Worm (Caenorhabditis elegans) whole organism, L2 larva: ENCODE data around the gene nhr-28.

Source experiments
- C34F6.9 ChIP-seq: fragments of 150-350 bp; optimal IDR thresholded peaks from 2 replicates; lab custom pipeline; 2014; ENCODE audit warnings: missing biosample characterization, missing genetic modification characterization
- F13H6.1 ChIP-seq: sonication (generic microtip); optimal IDR thresholded peaks from 2 replicates; lab custom pipeline; 2016; ENCODE audit warnings: missing genetic modification characterization, missing compliant biosample characterization
- Y55F3AM.14 ChIP-seq: fragments of 200-800 bp; sonication (Bioruptor generic); optimal IDR thresholded peaks from 2 replicates; lab custom pipeline; 2018; ENCODE audit warnings: mild to moderate bottlenecking, missing genetic modification characterization, missing compliant biosample characterization
- alr-1 ChIP-seq: fragments of 150-350 bp; optimal IDR thresholded peaks from 2 replicates; lab custom pipeline; 2014; ENCODE audit warnings: missing biosample characterization, missing genetic modification characterization
- aly-2 ChIP-seq: fragments of 150-350 bp; optimal IDR thresholded peaks from 2 replicates; lab custom pipeline; 2014; ENCODE audit warnings: missing biosample characterization, missing genetic modification characterization
- ama-1 ChIP-seq: fragments of 150-350 bp; optimal IDR thresholded peaks from 2 replicates; lab custom pipeline; 2018; ENCODE audit warnings: inconsistent platforms
- blmp-1 ChIP-seq: sonication (generic microtip); optimal IDR thresholded peaks from 2 replicates; lab custom pipeline; 2017; ENCODE audit warnings: missing genetic modification characterization, mild to moderate bottlenecking, missing compliant biosample characterization, antibody characterized with exemption, moderate library complexity; ENCODE audit not compliant: insufficient read depth
- ceh-82 ChIP-seq: fragments of 150-350 bp; optimal IDR thresholded peaks from 2 replicates; lab custom pipeline; 2014; ENCODE audit warnings: missing biosample characterization, missing genetic modification characterization
- crh-2 ChIP-seq: sonication (generic microtip); optimal IDR thresholded peaks from 2 replicates; lab custom pipeline; 2017; ENCODE audit warnings: missing biosample characterization, missing genetic modification characterization
- egl-27 ChIP-seq: sonication (generic microtip); optimal IDR thresholded peaks from 3 replicates; lab custom pipeline; 2017; ENCODE audit warnings: missing biosample characterization, missing genetic modification reagents, missing genetic modification characterization
- elt-1 ChIP-seq: fragments of 150-350 bp; optimal IDR thresholded peaks from 2 replicates; lab custom pipeline; 2014; ENCODE audit warnings: missing biosample characterization, missing genetic modification characterization
- elt-3 ChIP-seq: sonication (generic microtip); optimal IDR thresholded peaks from 2 replicates; lab custom pipeline; 2017; ENCODE audit warnings: missing biosample characterization, missing genetic modification characterization
- fos-1 ChIP-seq: fragments of 150-350 bp; optimal IDR thresholded peaks from 2 replicates; lab custom pipeline; 2014; ENCODE audit warnings: missing biosample characterization, missing genetic modification characterization
- gmeb-1 ChIP-seq: fragments of 150-350 bp; optimal IDR thresholded peaks from 2 replicates; lab custom pipeline; 2014; ENCODE audit warnings: missing biosample characterization, missing genetic modification characterization
- lin-11 ChIP-seq: fragments of 150-350 bp; sonication (generic microtip); optimal IDR thresholded peaks from 2 replicates; lab custom pipeline; 2014; ENCODE audit warnings: missing biosample characterization, missing genetic modification characterization, inconsistent platforms, mixed read lengths
- lin-13 ChIP-seq: fragments of 150-350 bp; optimal IDR thresholded peaks from 2 replicates; lab custom pipeline; 2014; ENCODE audit warnings: missing biosample characterization, missing genetic modification reagents, missing genetic modification characterization
- lsy-2 ChIP-seq, 2 experiments: fragments of 150-350 bp in 1 of 2; sonication (generic microtip) in 1 of 2; optimal IDR thresholded peaks; 2 replicates each; lab custom pipeline; 2014 to 2017; ENCODE audit warnings: missing biosample characterization in 2 of 2, missing genetic modification characterization in 2 of 2
- mdl-1 ChIP-seq, 2 experiments: fragments of 150-350 bp in 1 of 2; sonication (generic microtip) in 1 of 2; optimal IDR thresholded peaks; 2 replicates each; lab custom pipeline; 2017; ENCODE audit warnings: missing biosample characterization in 2 of 2, missing genetic modification characterization in 2 of 2
- nhr-11 ChIP-seq: fragments of 150-350 bp; optimal IDR thresholded peaks from 2 replicates; lab custom pipeline; 2014; ENCODE audit warnings: missing biosample characterization, missing genetic modification characterization
- nhr-12 ChIP-seq: fragments of 150-350 bp; optimal IDR thresholded peaks from 2 replicates; lab custom pipeline; 2014; ENCODE audit warnings: missing biosample characterization, missing genetic modification characterization
- nhr-129 ChIP-seq: fragments of 150-350 bp; optimal IDR thresholded peaks from 2 replicates; lab custom pipeline; 2014; ENCODE audit warnings: missing biosample characterization, missing genetic modification characterization
- nhr-237 ChIP-seq: fragments of 150-350 bp; optimal IDR thresholded peaks from 2 replicates; lab custom pipeline; 2014; ENCODE audit warnings: missing biosample characterization, missing genetic modification characterization
- nhr-25 ChIP-seq: fragments of 150-350 bp; sonication (generic microtip); optimal IDR thresholded peaks from 3 replicates; lab custom pipeline; 2014; ENCODE audit warnings: missing biosample characterization, missing genetic modification characterization
- sma-3 ChIP-seq: sonication (generic microtip); optimal IDR thresholded peaks from 2 replicates; lab custom pipeline; 2016; ENCODE audit warnings: missing genetic modification reagents, missing genetic modification characterization, missing compliant biosample characterization
- sma-9 ChIP-seq, 2 experiments: fragments of 150-350 bp in 1 of 2; sonication (generic microtip) in 1 of 2; optimal IDR thresholded peaks; 2 replicates each; lab custom pipeline; 2014 to 2016; ENCODE audit warnings: missing genetic modification characterization in 2 of 2, mild to moderate bottlenecking in 1 of 2, missing biosample characterization in 1 of 2, missing compliant biosample characterization in 1 of 2, missing genetic modification reagents in 1 of 2, moderate library complexity in 1 of 2
- snpc-4 ChIP-seq: fragments of 150-350 bp; optimal IDR thresholded peaks from 2 replicates; lab custom pipeline; 2014; ENCODE audit warnings: missing biosample characterization, missing genetic modification characterization
- unc-55 ChIP-seq: fragments of 150-350 bp; sonication (generic microtip); optimal IDR thresholded peaks from 3 replicates; lab custom pipeline; 2014; ENCODE audit warnings: missing biosample characterization, missing genetic modification reagents, missing genetic modification characterization
- unc-62 ChIP-seq: fragments of 150-350 bp; optimal IDR thresholded peaks from 2 replicates; lab custom pipeline; 2014; ENCODE audit warnings: missing biosample characterization, missing genetic modification reagents, missing genetic modification characterization
- ztf-11 ChIP-seq: sonication (generic microtip); optimal IDR thresholded peaks from 2 replicates; lab custom pipeline; 2017; ENCODE audit warnings: missing biosample characterization, missing genetic modification characterization

Gene nhr-28

ce11 chrX:16392107-16392506 is 37.3 kb downstream of the nhr-28 start:
- TF ChIP-seq C34F6.9 (tag; lab: Kevin White, UChicago) = peak; percentile 33
- no peak for TF ChIP-seq unc-62
- peak in 1 of 2 experiments; percentile 30 for TF ChIP-seq lsy-2 (tag; optimal IDR thresholded peaks at IDR 0.05; lab: Kevin White, UChicago)
- no peak for TF ChIP-seq egl-27
- peak; percentile 63 for TF ChIP-seq sma-9 (GFP tag; optimal IDR thresholded peaks at IDR 0.05; lab: Kevin White, UChicago)
- TF ChIP-seq sma-9 (tag; optimal IDR thresholded peaks at IDR 0.05; lab: Kevin White, UChicago) = no peak
- no peak for TF ChIP-seq alr-1
- TF ChIP-seq F13H6.1 (tag; lab: Kevin White, UChicago) = peak; percentile 84
- peak; percentile 52 for TF ChIP-seq nhr-129 (tag; lab: Kevin White, UChicago)
- no peak for TF ChIP-seq elt-1 (tag; lab: Kevin White, UChicago)
- no peak for TF ChIP-seq blmp-1 (tag; lab: Kevin White, UChicago)
- no peak for TF ChIP-seq ztf-11 (tag; lab: Kevin White, UChicago)
- peak; percentile 4 for TF ChIP-seq fos-1 (tag; lab: Kevin White, UChicago)
- TF ChIP-seq crh-2 = no peak

- TF ChIP-seq nhr-12 (no peak), elt-3 (tag; lab: Kevin White, UChicago) (no peak), ama-1 (lab: Kevin White, UChicago) (no peak), snpc-4 (tag; lab: Kevin White, UChicago) (no peak)
- TF ChIP-seq, all 48 proteins: peak for 0
These were observed 43.7 kb downstream of the nhr-28 start, which contains the start of gene F01G12.18 for ce11 chrX:16398420-16398925. Gene F01G12.18, minus strand, starts transcription at chrX:16398470.

DNA sequence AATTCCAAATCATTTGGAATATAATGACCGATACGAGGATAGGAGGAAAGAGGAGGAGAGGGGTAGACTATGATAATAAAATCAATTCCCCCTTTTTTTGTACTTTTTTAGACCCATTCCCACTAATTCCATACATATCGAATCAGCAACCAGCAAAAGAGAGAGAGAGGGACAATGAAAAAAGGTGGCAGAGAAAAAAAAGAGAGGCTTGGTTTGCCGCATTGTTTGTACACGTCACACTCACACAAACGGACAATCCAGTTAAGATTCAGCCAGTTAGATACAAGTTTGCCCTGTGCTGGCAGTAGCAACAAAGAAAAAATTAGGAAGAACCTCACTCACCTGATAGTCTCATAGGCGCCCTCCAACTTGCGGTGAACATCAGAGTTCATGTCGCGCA is 46.1 kb downstream of the nhr-28 start:
- TF ChIP-seq sma-3 = no peak
- no peak for TF ChIP-seq lin-13 (GFP tag; lab: Kevin White, UChicago)
- no peak for TF ChIP-seq nhr-25
- no peak for TF ChIP-seq nhr-237 (tag; lab: Kevin White, UChicago)
- TF ChIP-seq nhr-11 (tag; lab: Kevin White, UChicago) = no peak
- no peak for TF ChIP-seq gmeb-1 (tag; lab: Kevin White, UChicago)
- TF ChIP-seq ama-1 (lab: Kevin White, UChicago) = no peak
- TF ChIP-seq crh-2 = no peak
- TF ChIP-seq egl-27 = no peak
- no peak for TF ChIP-seq lsy-2 (tag; optimal IDR thresholded peaks at IDR 0.05; lab: Kevin White, UChicago)
- no peak for TF ChIP-seq ztf-11 (tag; lab: Kevin White, UChicago)

DNA sequence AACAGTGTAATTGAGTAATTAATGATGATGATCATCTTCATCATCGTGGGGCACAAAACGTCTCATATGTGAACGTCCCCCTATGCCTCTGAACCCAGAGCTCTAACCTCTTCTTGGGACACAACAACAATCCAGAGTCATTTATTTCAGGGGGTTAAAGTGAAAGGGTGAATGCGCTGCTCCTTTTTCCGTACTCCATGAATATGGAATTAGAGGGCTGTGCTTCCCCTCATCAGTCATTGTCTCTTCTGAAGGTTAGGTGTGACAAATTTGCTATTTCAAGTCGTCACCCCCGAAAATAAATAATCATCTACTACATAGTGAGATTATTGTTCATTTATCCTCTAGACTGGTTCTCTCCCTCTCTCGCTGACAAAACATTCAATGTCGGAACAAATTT is 47.5 kb downstream of the nhr-28 start:
- TF ChIP-seq lin-11 (tag; lab: Kevin White, UChicago) (no peak), Y55F3AM.14 (GFP tag; lab: Kevin White, UChicago) (no peak), nhr-237 (tag; lab: Kevin White, UChicago) (no peak)

DNA sequence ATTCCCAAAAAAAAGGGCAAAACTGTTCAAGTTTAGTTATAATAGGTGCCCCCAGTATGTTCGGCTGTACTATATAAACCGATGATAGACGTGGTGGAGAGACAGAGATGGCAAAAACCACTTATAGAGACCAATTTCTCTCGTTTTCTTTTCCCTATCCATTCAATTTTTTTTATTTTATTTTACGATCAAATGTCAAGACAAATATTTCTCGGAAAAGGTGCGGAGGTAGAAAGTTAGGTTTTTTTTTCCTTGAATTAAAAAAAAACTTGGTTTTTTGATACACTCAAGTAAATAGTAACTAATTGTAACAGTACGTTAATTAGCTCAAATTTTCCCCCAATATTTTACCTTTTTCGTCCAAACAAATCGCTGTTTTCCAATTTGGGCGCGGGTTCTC is 48.0 kb downstream of the nhr-28 start:
- peak; percentile 25 for TF ChIP-seq F13H6.1 (tag; lab: Kevin White, UChicago)
- no peak for TF ChIP-seq mdl-1 (tag; optimal IDR thresholded peaks at IDR 0.05; lab: Kevin White, UChicago)

DNA sequence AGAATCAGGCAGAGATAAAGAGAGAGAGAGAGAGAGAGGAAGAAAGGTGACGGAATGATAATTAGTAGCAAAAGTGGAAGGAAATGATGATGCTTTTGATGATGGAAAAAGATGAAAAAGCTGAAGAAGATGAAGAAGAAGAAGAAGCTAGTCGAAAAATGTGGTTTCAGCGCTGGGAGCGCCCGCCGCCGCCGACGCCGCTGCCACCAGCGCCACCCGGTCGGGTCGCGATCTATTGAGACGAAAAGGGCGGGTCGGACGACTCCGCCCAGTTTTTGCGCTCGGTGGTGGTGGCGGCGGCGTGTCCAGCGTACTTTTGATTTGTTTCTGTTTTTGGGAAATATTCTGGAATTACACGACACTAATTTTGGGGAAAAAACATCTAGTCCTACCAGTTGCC is 48.6 kb downstream of the nhr-28 start:
- peak; percentile 29 for TF ChIP-seq unc-55 (GFP tag; lab: Kevin White, UChicago)
- TF ChIP-seq fos-1 (tag; lab: Kevin White, UChicago) = no peak
- TF ChIP-seq gmeb-1 (tag; lab: Kevin White, UChicago) = no peak
- no peak for TF ChIP-seq F13H6.1 (tag; lab: Kevin White, UChicago)

- TF ChIP-seq crh-2 = peak; percentile 38
- TF ChIP-seq fos-1 (tag; lab: Kevin White, UChicago) = peak; percentile 41
- TF ChIP-seq sma-3 = peak; percentile 35
- TF ChIP-seq gmeb-1 (tag; lab: Kevin White, UChicago) = peak; percentile 31
- TF ChIP-seq ceh-82 = no peak
- no peak for TF ChIP-seq aly-2 (tag; lab: Kevin White, UChicago)
- peak; percentile 63 for TF ChIP-seq nhr-129 (tag; lab: Kevin White, UChicago)
These were observed 50.0 kb downstream of the nhr-28 start for ce11 chrX:16404815-16405214.
